Fruit fly (Drosophila melanogaster): ENCODE data around the gene SMC3.

- TF ChIP-seq CTCF (optimal IDR thresholded peaks at IDR 0.05) (peak; percentile 91 to 94), CG8478 (optimal IDR thresholded peaks at IDR 0.05) (no peak)
Observed at dm6 chrX:16637106-16637590, 43.9 kb upstream of the SMC3 start, which contains the start of gene Rok.

Measured in S2 (cell line).